Worm (Caenorhabditis elegans): Measurements from ENCODE around the gene srlf-3.

srlf-3 gene

ce11 chrIV:8534189-8534588 is 46.9 kb downstream of the srlf-3 start:
- TF ChIP-seq elt-2 (tag; optimal IDR thresholded peaks at IDR 0.05) (peak; percentile 45), ceh-34 (tag; optimal IDR thresholded peaks at IDR 0.05) (no peak), unc-42 (tag; optimal IDR thresholded peaks at IDR 0.05) (no peak), gmeb-2 (tag; optimal IDR thresholded peaks at IDR 0.05) (no peak), rnt-1 (tag; optimal IDR thresholded peaks at IDR 0.05) (no peak), nhr-11 (tag; optimal IDR thresholded peaks at IDR 0.05) (no peak)

- TF ChIP-seq ceh-19 (GFP tag; optimal IDR thresholded peaks at IDR 0.05), result no peak
- peak; percentile 81 for TF ChIP-seq unc-55 (GFP tag; optimal IDR thresholded peaks at IDR 0.05)
These were observed 47.7 kb downstream of the srlf-3 start for ce11 chrIV:8534997-8535414.

ce11 chrIV:8535946-8536345 is 48.7 kb downstream of the srlf-3 start:
- TF ChIP-seq sox-4 (tag; optimal IDR thresholded peaks at IDR 0.05) (no peak), nhr-232 (tag; optimal IDR thresholded peaks at IDR 0.05) (no peak), Y22D7AL.16 (tag; optimal IDR thresholded peaks at IDR 0.05) (no peak), pha-4 (tag; optimal IDR thresholded peaks at IDR 0.05) (no peak), K09A11.1 (tag; optimal IDR thresholded peaks at IDR 0.05; ENCODE audit: insufficient read depth) (no peak), fkh-10 (GFP tag; optimal IDR thresholded peaks at IDR 0.05) (no peak), odd-2 (tag; optimal IDR thresholded peaks at IDR 0.05) (no peak), pha-2 (tag; optimal IDR thresholded peaks at IDR 0.05) (no peak), dve-1 (tag; optimal IDR thresholded peaks at IDR 0.05) (no peak), pag-3 (tag; optimal IDR thresholded peaks at IDR 0.05; ENCODE audit: borderline replicate concordance) (no peak), ceh-48 (tag; optimal IDR thresholded peaks at IDR 0.05) (no peak), ttx-3 (tag; optimal IDR thresholded peaks at IDR 0.05) (no peak), ceh-6 (GFP tag; optimal IDR thresholded peaks at IDR 0.05) (no peak), ama-1 (optimal IDR thresholded peaks at IDR 0.05) (no peak)
